Worm (Caenorhabditis elegans): Measurements from ENCODE around the gene mrps-18A.
"Not testable (repeated sequence)": the region's sequence is repeated elsewhere in the genome, so short reads cannot be mapped to it uniquely, and the experiment has no call there.

Gene mrps-18A

DNA sequence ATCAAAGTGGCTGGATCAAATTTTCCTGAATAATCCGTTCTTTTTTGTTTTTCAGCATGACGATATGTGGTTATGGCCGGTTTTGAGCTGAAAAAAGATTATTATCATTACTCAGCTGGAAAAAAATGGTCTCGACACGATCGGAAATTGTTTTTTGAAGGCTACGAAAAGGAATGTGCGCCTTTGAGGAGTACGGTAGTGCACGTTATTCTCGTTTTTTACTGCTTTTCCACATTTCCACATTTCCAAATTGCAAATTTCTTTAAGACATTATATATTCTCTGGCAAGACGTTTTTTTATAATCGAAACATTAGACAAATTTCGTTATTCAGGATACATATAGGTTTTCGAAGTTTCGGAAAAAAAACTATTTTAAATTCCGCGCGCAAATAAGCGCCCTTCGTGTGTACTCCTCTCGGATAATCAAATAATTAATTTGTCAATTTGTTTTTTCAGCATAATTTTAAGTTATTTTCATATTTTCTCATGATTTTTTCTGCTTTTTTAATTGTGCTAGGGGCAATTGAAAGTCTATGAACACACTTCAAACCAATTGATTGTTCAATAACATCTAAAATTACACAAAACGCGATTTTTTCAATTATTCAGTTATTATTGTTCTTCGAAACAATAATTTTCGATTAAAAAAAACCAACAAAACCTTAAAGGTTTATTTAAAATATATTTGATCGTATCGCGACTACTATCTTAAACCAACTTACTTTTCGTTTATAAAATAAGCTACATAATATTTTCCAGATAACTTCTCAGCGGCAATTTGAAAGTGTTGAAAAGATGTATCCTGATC lies 31.7 kb upstream of the mrps-18A start, which contains the start of gene R05D3.3:
Gene R05D3.3 (plus strand): TSS at position 759 of the 809 bp plus-strand sequence.
- no peak for TF ChIP-seq ets-7 (tag; optimal IDR thresholded peaks at IDR 0.05)
- TF ChIP-seq tra-4 (tag; optimal IDR thresholded peaks at IDR 0.05) = no peak
- no peak for TF ChIP-seq tbx-37 (GFP tag; conservative IDR thresholded peaks at IDR 0.05)
- no peak for TF ChIP-seq tbx-11 (GFP tag; IDR thresholded peaks at IDR 0.05)
- TF ChIP-seq hmg-4 (GFP tag; optimal IDR thresholded peaks at IDR 0.05) = no peak
- no peak for TF ChIP-seq ama-1 (optimal IDR thresholded peaks at IDR 0.05)
- TF ChIP-seq flt-1 (GFP tag; IDR thresholded peaks at IDR 0.05) = no peak

DNA sequence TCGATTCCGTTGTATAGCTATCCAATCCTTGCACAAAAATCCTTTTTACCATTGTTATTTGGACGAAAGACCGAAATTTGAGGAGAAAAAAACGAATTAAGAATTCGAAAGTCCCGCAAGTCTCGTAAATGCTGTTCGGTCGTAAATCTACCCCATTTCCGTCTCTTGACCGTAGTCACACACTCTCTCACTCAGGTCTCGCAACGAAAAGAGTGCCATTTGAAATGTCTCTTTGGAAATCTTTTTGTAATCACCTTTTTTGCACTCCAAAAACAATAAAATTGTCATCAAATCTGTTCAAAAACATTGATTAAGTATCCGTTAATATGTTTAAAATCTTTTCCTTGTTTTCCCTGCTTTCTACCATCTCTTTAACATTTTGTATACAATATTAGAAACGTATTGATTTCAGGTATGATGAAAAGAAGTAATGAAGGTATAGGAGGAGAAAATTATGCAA lies 26.5 kb upstream of the mrps-18A start, which contains the start of the genes R05D3.8 and rfp-1:
Gene R05D3.8 (minus strand): TSS at position 115 of the 460 bp plus-strand sequence.
Gene rfp-1 (plus strand): TSS at position 410 of the 460 bp plus-strand sequence.
- TF ChIP-seq aly-1 (tag; optimal IDR thresholded peaks at IDR 0.05) (no peak), ets-7 (tag; optimal IDR thresholded peaks at IDR 0.05) (no peak), scrt-1 (GFP tag; IDR thresholded peaks at IDR 0.05) (no peak)

DNA sequence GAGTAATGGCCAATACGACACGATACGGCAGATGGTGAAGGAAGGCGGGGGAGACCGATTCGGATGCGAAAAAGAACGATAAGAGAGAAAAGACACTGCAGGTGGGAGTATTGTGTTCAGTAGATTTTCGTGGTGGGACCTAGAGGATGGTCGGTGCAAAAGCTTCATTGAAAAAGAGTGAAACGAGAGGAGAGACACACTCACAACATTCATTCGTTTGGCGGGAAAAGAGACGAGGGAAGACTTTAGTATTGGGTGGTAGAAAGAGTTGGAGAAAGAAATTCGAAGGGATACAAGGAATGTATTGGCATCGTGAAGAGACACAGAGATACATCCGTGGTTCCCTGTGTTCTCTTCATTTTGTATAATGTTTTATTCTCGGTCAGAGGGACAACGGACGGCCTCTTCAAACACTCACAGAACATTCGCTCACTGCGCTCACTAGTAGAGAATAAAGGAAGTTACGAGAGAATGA lies 24.7 kb upstream of the mrps-18A start:
- no peak for TF ChIP-seq ceh-36 (tag; optimal IDR thresholded peaks at IDR 0.05)
- TF ChIP-seq hmbx-1 (tag; optimal IDR thresholded peaks at IDR 0.05) = no peak
- TF ChIP-seq tra-4 (tag; optimal IDR thresholded peaks at IDR 0.05) = no peak
- TF ChIP-seq F13C5.2 (tag; optimal IDR thresholded peaks at IDR 0.05) = peak; percentile 49
- TF ChIP-seq ama-1 (optimal IDR thresholded peaks at IDR 0.05) = no peak
- no peak for TF ChIP-seq pes-1 (GFP tag; IDR thresholded peaks at IDR 0.05)
- no peak for TF ChIP-seq flt-1 (GFP tag; IDR thresholded peaks at IDR 0.05)
- no peak for TF ChIP-seq ets-7 (tag; optimal IDR thresholded peaks at IDR 0.05)
- TF ChIP-seq ceh-13 (GFP tag; optimal IDR thresholded peaks at IDR 0.05) = no peak
- no peak for TF ChIP-seq B0310.2 (tag; optimal IDR thresholded peaks at IDR 0.05)
- peak; percentile 72 for TF ChIP-seq aly-1 (tag; optimal IDR thresholded peaks at IDR 0.05)
- no peak for TF ChIP-seq tbx-37 (GFP tag; conservative IDR thresholded peaks at IDR 0.05)
- TF ChIP-seq scrt-1 (GFP tag; IDR thresholded peaks at IDR 0.05) = no peak
- TF ChIP-seq hmg-4 (GFP tag; optimal IDR thresholded peaks at IDR 0.05) = peak; percentile 78
- no peak for TF ChIP-seq hnd-1 (tag; optimal IDR thresholded peaks at IDR 0.05)
- TF ChIP-seq sea-1 (GFP tag; conservative IDR thresholded peaks at IDR 0.05) = no peak
- no peak for TF ChIP-seq tbx-11 (GFP tag; IDR thresholded peaks at IDR 0.05)

DNA sequence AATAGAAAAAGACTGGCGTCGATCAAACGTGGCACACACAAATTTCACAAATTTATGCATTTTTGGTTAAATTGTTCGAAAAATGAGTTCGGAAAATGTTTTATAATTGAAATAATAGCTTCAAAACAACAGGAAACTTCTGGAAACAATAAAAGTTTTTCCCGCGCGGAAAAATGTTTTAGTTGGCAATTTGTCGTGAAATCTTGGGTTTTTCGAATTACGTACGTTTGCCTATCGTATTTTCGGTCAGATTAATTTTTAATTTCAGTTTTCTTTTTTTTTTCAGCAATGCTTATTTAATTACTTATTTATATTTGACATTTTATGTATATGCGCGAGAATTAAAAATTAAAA lies 23.7 kb upstream of the mrps-18A start:
- TF ChIP-seq ets-7 (tag; optimal IDR thresholded peaks at IDR 0.05) (no peak), tra-4 (tag; optimal IDR thresholded peaks at IDR 0.05) (no peak), aly-1 (tag; optimal IDR thresholded peaks at IDR 0.05) (no peak), hmg-4 (GFP tag; optimal IDR thresholded peaks at IDR 0.05) (no peak), flt-1 (GFP tag; IDR thresholded peaks at IDR 0.05) (no peak), ceh-13 (GFP tag; optimal IDR thresholded peaks at IDR 0.05) (no peak), hnd-1 (tag; optimal IDR thresholded peaks at IDR 0.05) (no peak), sea-1 (GFP tag; conservative IDR thresholded peaks at IDR 0.05) (no peak), ceh-36 (tag; optimal IDR thresholded peaks at IDR 0.05) (no peak), pes-1 (GFP tag; IDR thresholded peaks at IDR 0.05) (no peak), tbx-37 (GFP tag; conservative IDR thresholded peaks at IDR 0.05) (no peak), tbx-11 (GFP tag; IDR thresholded peaks at IDR 0.05) (no peak), hmbx-1 (tag; optimal IDR thresholded peaks at IDR 0.05) (no peak), F13C5.2 (tag; optimal IDR thresholded peaks at IDR 0.05) (no peak), B0310.2 (tag; optimal IDR thresholded peaks at IDR 0.05) (no peak), scrt-1 (GFP tag; IDR thresholded peaks at IDR 0.05) (no peak), ama-1 (optimal IDR thresholded peaks at IDR 0.05) (no peak)

DNA sequence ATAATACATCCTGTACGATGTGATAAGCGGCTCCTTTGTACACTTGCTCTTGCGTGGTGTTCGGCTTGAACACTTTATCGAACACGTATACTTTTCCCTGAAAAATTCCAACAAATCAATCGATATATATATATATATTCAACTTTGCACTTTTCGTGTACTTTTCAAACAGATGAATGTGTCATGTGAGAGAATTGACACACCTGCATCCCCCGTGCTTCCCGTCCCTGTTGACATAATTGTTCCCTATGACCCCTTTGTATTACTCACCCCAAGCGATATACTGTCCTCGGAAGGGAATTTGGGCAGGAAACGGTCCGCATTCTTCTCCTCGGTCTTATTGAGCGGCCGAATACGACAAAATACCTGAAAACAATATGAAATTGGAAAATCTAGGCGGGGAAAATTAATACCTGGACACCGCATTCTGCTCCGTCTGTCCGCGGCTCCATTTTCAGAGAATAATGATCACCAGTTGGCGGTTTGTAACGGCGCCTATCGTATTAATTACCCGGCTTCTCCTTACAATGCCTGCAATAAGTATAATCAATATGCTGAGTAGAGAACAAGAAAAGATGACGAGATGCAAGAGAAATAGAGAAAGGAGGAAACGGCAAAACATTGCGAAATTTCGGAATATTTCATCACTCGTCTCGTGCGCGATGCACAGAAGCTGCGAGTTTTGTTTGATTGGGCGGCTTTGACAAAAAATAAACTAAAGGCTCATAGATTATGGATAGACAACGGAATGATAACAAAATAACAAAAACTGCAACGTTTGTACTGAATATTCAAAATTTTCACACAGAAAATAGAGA lies 23.1 kb upstream of the mrps-18A start, which contains the start of gene unc-116:
Gene unc-116 (minus strand): TSS at position 531 of the 818 bp plus-strand sequence.
- TF ChIP-seq scrt-1 (GFP tag; IDR thresholded peaks at IDR 0.05) = no peak
- no peak for TF ChIP-seq ceh-13 (GFP tag; optimal IDR thresholded peaks at IDR 0.05)
- no peak for TF ChIP-seq aly-1 (tag; optimal IDR thresholded peaks at IDR 0.05)
- no peak for TF ChIP-seq ceh-36 (tag; optimal IDR thresholded peaks at IDR 0.05)
- TF ChIP-seq B0310.2 (tag; optimal IDR thresholded peaks at IDR 0.05) = no peak
- peak; percentile 63 for TF ChIP-seq hmg-4 (GFP tag; optimal IDR thresholded peaks at IDR 0.05)

DNA sequence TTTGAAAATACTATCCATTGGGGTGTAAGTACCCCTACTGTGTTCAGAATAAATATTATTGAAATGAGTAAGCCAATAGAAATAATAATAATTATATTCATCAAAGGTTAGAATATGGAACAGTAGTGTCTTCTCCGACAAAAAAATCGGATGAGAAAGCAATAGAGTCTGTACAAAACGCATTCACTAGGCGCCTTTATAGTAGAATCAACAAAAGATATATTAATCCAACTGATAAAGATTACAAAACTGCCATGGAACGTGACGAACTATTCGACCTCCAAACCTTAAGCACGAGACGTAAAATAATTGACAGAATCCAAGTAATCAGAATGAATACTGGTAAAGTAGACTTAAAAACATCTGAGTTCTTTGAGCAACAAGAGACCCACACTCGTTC lies 16.1 kb upstream of the mrps-18A start, which contains the start of gene clc-29:
Gene clc-29 (minus strand): TSS at position 101 of the 400 bp plus-strand sequence.
- TF ChIP-seq aly-1 (tag; optimal IDR thresholded peaks at IDR 0.05); tbx-37 (GFP tag; conservative IDR thresholded peaks at IDR 0.05); B0310.2 (tag; optimal IDR thresholded peaks at IDR 0.05): not testable (repeated sequence)

DNA sequence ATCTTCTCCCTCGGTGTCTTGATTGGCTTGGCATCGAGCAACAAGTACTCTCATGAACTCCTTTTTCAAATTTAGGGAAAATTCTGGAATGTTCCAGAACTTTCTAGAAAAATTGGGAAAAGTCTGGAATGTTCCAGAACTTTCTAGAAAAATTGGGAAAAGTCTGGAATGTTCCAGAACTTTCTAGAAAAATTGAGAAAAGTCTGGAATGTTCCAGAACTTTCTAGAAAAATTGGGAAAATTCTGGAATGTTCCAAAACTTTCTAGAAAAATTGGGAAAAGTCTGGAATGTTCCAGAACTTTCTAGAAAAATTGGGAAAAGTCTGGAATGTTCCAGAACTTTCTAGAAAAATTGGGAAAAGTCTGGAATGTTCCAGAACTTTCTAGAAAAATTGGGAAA lies 12.6 kb upstream of the mrps-18A start, which contains the start of gene ZC262.7:
Gene ZC262.7 (minus strand): TSS at position 54 of the 400 bp plus-strand sequence.
- TF ChIP-seq scrt-1 (GFP tag; IDR thresholded peaks at IDR 0.05); B0310.2 (tag; optimal IDR thresholded peaks at IDR 0.05); flt-1 (GFP tag; IDR thresholded peaks at IDR 0.05): not testable (repeated sequence)
